Fruit fly (Drosophila melanogaster) whole organism, pupa: ENCODE data around the gene HLH3B.

ENCODE experiments used
- CG10348 ChIP-seq: fragments of 200-800 bp; sonication (Bioruptor generic); IDR thresholded peaks from 2 replicates; pipeline ENCODE4 v1.3.6; 2022; ENCODE audit warnings: missing biosample characterization, missing genetic modification characterization
- CG17806 ChIP-seq: fragments of 200-800 bp; sonication (Bioruptor generic); optimal IDR thresholded peaks from 2 replicates; lab custom pipeline; 2018; ENCODE audit warnings: missing biosample characterization, mild to moderate bottlenecking, missing genetic modification characterization, moderate library complexity
- CG32121 ChIP-seq: fragments of 200-800 bp; sonication (Bioruptor generic); IDR thresholded peaks from 2 replicates; pipeline ENCODE4 v1.3.6; 2022; ENCODE audit warnings: missing biosample characterization, missing genetic modification characterization
- CG34367 ChIP-seq: fragments of 200-800 bp; sonication (Bioruptor generic); optimal IDR thresholded peaks from 2 replicates; lab custom pipeline; 2018; ENCODE audit warnings: missing biosample characterization, mild to moderate bottlenecking, missing genetic modification characterization
- CG4496 ChIP-seq: fragments of 200-800 bp; sonication (Bioruptor generic); IDR thresholded peaks from 3 replicates; pipeline ENCODE4 v1.3.6; 2022; ENCODE audit warnings: missing biosample characterization, missing genetic modification characterization
- CG8301 ChIP-seq: fragments of 200-800 bp; sonication (Bioruptor generic); optimal IDR thresholded peaks from 2 replicates; lab custom pipeline; 2018; ENCODE audit warnings: missing biosample characterization, mild to moderate bottlenecking, missing genetic modification characterization
- CG9948 ChIP-seq: fragments of 200-800 bp; sonication (Bioruptor generic); optimal IDR thresholded peaks from 2 replicates; lab custom pipeline; 2018; ENCODE audit warnings: missing biosample characterization, mild to moderate bottlenecking, missing genetic modification characterization, moderate library complexity
- EcR ChIP-seq: fragments of 200-800 bp; sonication (Bioruptor generic); optimal IDR thresholded peaks from 3 replicates; lab custom pipeline; 2019; ENCODE audit warnings: missing biosample characterization, missing genetic modification characterization, mild to moderate bottlenecking, moderate library complexity, missing genetic modification reagents
- Ets98B ChIP-seq: fragments of 200-800 bp; sonication (Bioruptor generic); IDR thresholded peaks from 2 replicates; pipeline ENCODE4 v1.3.6; 2022; ENCODE audit warnings: missing biosample characterization, missing genetic modification characterization
- Pif1B ChIP-seq: fragments of 200-800 bp; sonication (Bioruptor generic); optimal IDR thresholded peaks from 3 replicates; lab custom pipeline; 2016; ENCODE audit warnings: missing biosample characterization, missing genetic modification characterization
- gl ChIP-seq: fragments of 200-800 bp; sonication (Bioruptor generic); optimal IDR thresholded peaks from 2 replicates; lab custom pipeline; 2018; ENCODE audit warnings: missing biosample characterization, mild to moderate bottlenecking, missing genetic modification characterization
- rn ChIP-seq: fragments of 200-800 bp; sonication (Bioruptor generic); IDR thresholded peaks from 2 replicates; pipeline ENCODE4 v1.3.6; 2022; ENCODE audit warnings: missing biosample characterization, missing genetic modification characterization

DNA sequence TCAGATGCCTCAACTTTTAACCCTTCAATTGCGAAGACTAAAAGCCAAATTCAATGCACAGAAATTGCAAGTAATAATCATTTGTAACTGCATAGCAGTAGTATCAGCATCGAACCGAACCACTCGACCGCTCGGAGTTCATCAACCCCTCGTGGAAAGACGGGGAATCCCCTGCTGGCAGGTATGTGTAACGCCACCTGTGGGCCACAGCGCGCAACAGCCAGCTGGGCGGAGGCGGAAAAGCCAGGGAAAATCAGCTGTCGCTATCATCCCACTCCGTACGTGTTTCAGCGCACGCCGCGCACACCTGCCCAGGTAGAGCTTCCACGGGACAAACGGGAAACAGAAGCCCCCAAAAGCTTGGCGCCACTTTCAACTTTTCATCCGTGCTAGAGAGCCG, 2.9 kb upstream of the HLH3B start:
- TF ChIP-seq CG32121 (GFP tag; lab: Robert Waterston, UW), result no peak
- TF ChIP-seq CG9948 (tag; lab: Kevin White, UChicago), result no peak
- no peak for TF ChIP-seq Pif1B (GFP tag; lab: Kevin White, UChicago)
- TF ChIP-seq gl, result no peak
- peak; percentile 71 for TF ChIP-seq EcR
- TF ChIP-seq CG10348 (GFP tag; lab: Robert Waterston, UW), result no peak
- no peak for TF ChIP-seq rn (GFP tag; lab: Robert Waterston, UW)
- no peak for TF ChIP-seq Ets98B
- TF ChIP-seq CG4496 (GFP tag; lab: Robert Waterston, UW), result no peak
- no peak for TF ChIP-seq CG8301 (tag; lab: Kevin White, UChicago)
- TF ChIP-seq CG34367 (tag; lab: Kevin White, UChicago), result no peak
- TF ChIP-seq CG17806, result no peak
